Worm (Caenorhabditis elegans) whole organism, late embryonic: ENCODE measurements around the gene F20A1.6.

Source experiments
- C38D4.7 ChIP-seq: fragments of 200-800 bp; sonication (Bioruptor generic); optimal IDR thresholded peaks from 2 replicates; lab custom pipeline; 2018; ENCODE audit warnings: mild to moderate bottlenecking, missing genetic modification characterization, moderate library complexity, missing compliant biosample characterization
- K09A11.1 ChIP-seq: sonication (generic microtip); optimal IDR thresholded peaks from 2 replicates; lab custom pipeline; 2017; ENCODE audit warnings: antibody characterized with exemption, mild to moderate bottlenecking, missing genetic modification characterization, missing compliant biosample characterization; ENCODE audit not compliant: insufficient read depth
- T23F11.4 ChIP-seq: fragments of 200-800 bp; sonication (Bioruptor generic); optimal IDR thresholded peaks from 2 replicates; lab custom pipeline; 2018; ENCODE audit warnings: mild to moderate bottlenecking, missing genetic modification characterization, missing compliant biosample characterization
- ahr-1 ChIP-seq: sonication (generic microtip); optimal IDR thresholded peaks from 2 replicates; lab custom pipeline; 2016; ENCODE audit warnings: missing genetic modification characterization, missing compliant biosample characterization
- ceh-18 ChIP-seq: sonication (generic microtip); optimal IDR thresholded peaks from 2 replicates; lab custom pipeline; 2016; ENCODE audit warnings: missing genetic modification characterization, missing compliant biosample characterization
- ceh-2 ChIP-seq: sonication (generic microtip); optimal IDR thresholded peaks from 2 replicates; lab custom pipeline; 2016; ENCODE audit warnings: missing genotype, missing genetic modification characterization, missing compliant biosample characterization
- ceh-34 ChIP-seq: sonication (generic microtip); optimal IDR thresholded peaks from 2 replicates; lab custom pipeline; 2016; ENCODE audit warnings: mild to moderate bottlenecking, missing genetic modification characterization, missing compliant biosample characterization
- ceh-48 ChIP-seq: sonication (generic microtip); optimal IDR thresholded peaks from 2 replicates; lab custom pipeline; 2016; ENCODE audit warnings: missing genetic modification characterization, inconsistent platforms, missing compliant biosample characterization
- ceh-6 ChIP-seq: fragments of 200-800 bp; sonication (Bioruptor generic); optimal IDR thresholded peaks from 2 replicates; lab custom pipeline; 2018; ENCODE audit warnings: mild to moderate bottlenecking, missing genetic modification characterization, missing compliant biosample characterization
- ceh-9 ChIP-seq: sonication (generic microtip); optimal IDR thresholded peaks from 2 replicates; lab custom pipeline; 2016; ENCODE audit warnings: mild to moderate bottlenecking, missing genetic modification characterization, inconsistent platforms, missing compliant biosample characterization
- che-1 ChIP-seq: sonication (generic microtip); optimal IDR thresholded peaks from 2 replicates; lab custom pipeline; 2016; ENCODE audit warnings: mild to moderate bottlenecking, missing genetic modification characterization, missing compliant biosample characterization
- dmd-4 ChIP-seq: sonication (generic microtip); optimal IDR thresholded peaks from 2 replicates; lab custom pipeline; 2016; ENCODE audit warnings: borderline replicate concordance, missing genetic modification characterization, missing compliant biosample characterization
- dve-1 ChIP-seq: sonication (generic microtip); optimal IDR thresholded peaks from 2 replicates; lab custom pipeline; 2017; ENCODE audit warnings: antibody characterized with exemption, mild to moderate bottlenecking, missing genetic modification characterization, missing compliant biosample characterization
- elt-2 ChIP-seq: sonication (generic microtip); optimal IDR thresholded peaks from 2 replicates; lab custom pipeline; 2016; ENCODE audit warnings: missing genetic modification reagents, missing genetic modification characterization, missing compliant biosample characterization
- elt-4 ChIP-seq: sonication (generic microtip); optimal IDR thresholded peaks from 2 replicates; lab custom pipeline; 2016; ENCODE audit warnings: missing genetic modification characterization, missing compliant biosample characterization
- ets-4 ChIP-seq: sonication (generic microtip); optimal IDR thresholded peaks from 2 replicates; lab custom pipeline; 2016; ENCODE audit warnings: missing genetic modification characterization, missing compliant biosample characterization
- fax-1 ChIP-seq: sonication (generic microtip); optimal IDR thresholded peaks from 2 replicates; lab custom pipeline; 2016; ENCODE audit warnings: missing genotype, missing genetic modification characterization, missing compliant biosample characterization
- fkh-10 ChIP-seq: fragments of 150-350 bp; optimal IDR thresholded peaks from 2 replicates; lab custom pipeline; 2014; ENCODE audit warnings: missing biosample characterization, missing genetic modification reagents, missing genetic modification characterization
- fkh-6 ChIP-seq: sonication (generic microtip); optimal IDR thresholded peaks from 2 replicates; lab custom pipeline; 2016; ENCODE audit warnings: missing genetic modification characterization, missing compliant biosample characterization
- gmeb-2 ChIP-seq: sonication (generic microtip); optimal IDR thresholded peaks from 2 replicates; lab custom pipeline; 2016; ENCODE audit warnings: missing genetic modification characterization, inconsistent platforms, missing compliant biosample characterization
- hlh-13 ChIP-seq: fragments of 200-800 bp; sonication (Bioruptor generic); optimal IDR thresholded peaks from 2 replicates; lab custom pipeline; 2018; ENCODE audit warnings: mild to moderate bottlenecking, missing genetic modification characterization, missing compliant biosample characterization
- hlh-15 ChIP-seq: sonication (generic microtip); optimal IDR thresholded peaks from 2 replicates; lab custom pipeline; 2016; ENCODE audit warnings: missing genetic modification characterization, missing compliant biosample characterization
- hlh-30 ChIP-seq: sonication (generic microtip); optimal IDR thresholded peaks from 2 replicates; lab custom pipeline; 2017; ENCODE audit warnings: antibody characterized with exemption, missing genetic modification characterization, missing compliant biosample characterization; ENCODE audit not compliant: insufficient read depth
- hlh-8 ChIP-seq: sonication (generic microtip); optimal IDR thresholded peaks from 2 replicates; lab custom pipeline; 2016; ENCODE audit warnings: missing genotype, missing genetic modification characterization, missing compliant biosample characterization
- lim-6 ChIP-seq: sonication (generic microtip); optimal IDR thresholded peaks from 2 replicates; lab custom pipeline; 2016; ENCODE audit warnings: missing genetic modification characterization, missing compliant biosample characterization
- madf-2 ChIP-seq: sonication (generic microtip); optimal IDR thresholded peaks from 2 replicates; lab custom pipeline; 2017; ENCODE audit warnings: missing genetic modification characterization, missing compliant biosample characterization
- mec-3 ChIP-seq: sonication (generic microtip); optimal IDR thresholded peaks from 2 replicates; lab custom pipeline; 2016; ENCODE audit warnings: borderline replicate concordance, missing genetic modification characterization, missing compliant biosample characterization
- nhr-11 ChIP-seq: fragments of 150-350 bp; optimal IDR thresholded peaks from 2 replicates; lab custom pipeline; 2014; ENCODE audit warnings: missing biosample characterization, missing genetic modification characterization
- nhr-232 ChIP-seq: sonication (generic microtip); optimal IDR thresholded peaks from 2 replicates; lab custom pipeline; 2016; ENCODE audit warnings: missing genetic modification characterization, missing compliant biosample characterization
- npax-4 ChIP-seq: sonication (generic microtip); optimal IDR thresholded peaks from 2 replicates; lab custom pipeline; 2016; ENCODE audit warnings: missing genetic modification characterization, missing compliant biosample characterization
- pag-3 ChIP-seq: sonication (generic microtip); optimal IDR thresholded peaks from 2 replicates; lab custom pipeline; 2016; ENCODE audit warnings: missing compliant biosample characterization, missing genetic modification characterization, borderline replicate concordance
- pat-9 ChIP-seq: fragments of 200-800 bp; sonication (Bioruptor generic); optimal IDR thresholded peaks from 2 replicates; lab custom pipeline; 2018; ENCODE audit warnings: mild to moderate bottlenecking, missing genetic modification characterization, moderate library complexity, missing compliant biosample characterization
- pqm-1 ChIP-seq: sonication (generic microtip); optimal IDR thresholded peaks from 2 replicates; lab custom pipeline; 2016; ENCODE audit warnings: missing genetic modification characterization, missing compliant biosample characterization
- pros-1 ChIP-seq: fragments of 150-350 bp; optimal IDR thresholded peaks from 2 replicates; lab custom pipeline; 2014; ENCODE audit warnings: missing biosample characterization, missing genetic modification reagents, missing genetic modification characterization
- rnt-1 ChIP-seq: sonication (generic microtip); optimal IDR thresholded peaks from 2 replicates; lab custom pipeline; 2016; ENCODE audit warnings: missing genetic modification characterization, missing compliant biosample characterization
- sox-2 ChIP-seq: fragments of 200-800 bp; sonication (Bioruptor generic); IDR thresholded peaks from 2 replicates; pipeline ENCODE4 v1.3.6; 2022; ENCODE audit warnings: missing genetic modification reagents, missing genetic modification characterization, missing compliant biosample characterization
- sox-4 ChIP-seq: sonication (generic microtip); optimal IDR thresholded peaks from 2 replicates; lab custom pipeline; 2017; ENCODE audit warnings: mild to moderate bottlenecking, missing genetic modification characterization, inconsistent platforms, missing compliant biosample characterization
- syd-9 ChIP-seq: sonication (generic microtip); optimal IDR thresholded peaks from 2 replicates; lab custom pipeline; 2016; ENCODE audit warnings: mild to moderate bottlenecking, missing genetic modification characterization, moderate library complexity, missing compliant biosample characterization
- ttx-3 ChIP-seq: sonication (generic microtip); optimal IDR thresholded peaks from 2 replicates; lab custom pipeline; 2016; ENCODE audit warnings: missing genetic modification reagents, missing genetic modification characterization, missing compliant biosample characterization
- unc-42 ChIP-seq: sonication (generic microtip); optimal IDR thresholded peaks from 2 replicates; lab custom pipeline; 2016; ENCODE audit warnings: missing genotype, missing genetic modification characterization, missing compliant biosample characterization
- unc-55 ChIP-seq: sonication (generic microtip); optimal IDR thresholded peaks from 2 replicates; lab custom pipeline; 2017; ENCODE audit warnings: missing biosample characterization, missing genetic modification reagents, missing genetic modification characterization
- ztf-16 ChIP-seq: sonication (generic microtip); optimal IDR thresholded peaks from 2 replicates; lab custom pipeline; 2017; ENCODE audit warnings: missing genetic modification characterization, missing compliant biosample characterization

Gene F20A1.6

ce11 chrV:7053100-7053499 lies 26.1 kb upstream of the F20A1.6 start, which contains the start of gene txt-17:
txt-17 (minus strand) TSS chrV:7053200.
- TF ChIP-seq mec-3 (no peak), T23F11.4 (GFP tag; lab: Kevin White, UChicago) (no peak), ceh-9 (tag; lab: Kevin White, UChicago) (no peak), lim-6 (tag; lab: Kevin White, UChicago) (no peak), nhr-232 (tag; lab: Kevin White, UChicago) (no peak), C38D4.7 (GFP tag; lab: Kevin White, UChicago) (no peak), rnt-1 (tag; lab: Kevin White, UChicago) (no peak), elt-2 (tag; lab: Kevin White, UChicago) (no peak), sox-4 (tag; lab: Kevin White, UChicago) (no peak), pqm-1 (tag; lab: Kevin White, UChicago) (no peak)

- TF ChIP-seq C38D4.7 (GFP tag; lab: Kevin White, UChicago) (no peak), fkh-6 (tag; lab: Kevin White, UChicago) (no peak), elt-2 (tag; lab: Kevin White, UChicago) (no peak), ztf-16 (tag; lab: Kevin White, UChicago) (no peak), ceh-2 (tag; lab: Kevin White, UChicago) (no peak), pros-1 (no peak), nhr-232 (tag; lab: Kevin White, UChicago) (no peak), pat-9 (tag; lab: Kevin White, UChicago) (no peak), fax-1 (tag; lab: Kevin White, UChicago) (no peak), hlh-13 (no peak), gmeb-2 (no peak), nhr-11 (tag; lab: Kevin White, UChicago) (no peak), K09A11.1 (tag; lab: Kevin White, UChicago) (no peak), dve-1 (no peak), npax-4 (tag; lab: Kevin White, UChicago) (no peak), ceh-18 (tag; lab: Kevin White, UChicago) (no peak), elt-4 (tag; lab: Kevin White, UChicago) (no peak), fkh-10 (GFP tag; lab: Kevin White, UChicago) (no peak)
Observed at ce11 chrV:7051133-7051765, 24.3 kb upstream of the F20A1.6 start, which contains the start of the genes tofu-2 and spig-1. tofu-2 (minus strand) TSS chrV:7051248. spig-1 (plus strand) TSS chrV:7051715.

- TF ChIP-seq ttx-3 (no peak), hlh-30 (no peak), pat-9 (tag; lab: Kevin White, UChicago) (no peak), ahr-1 (tag; lab: Kevin White, UChicago) (no peak), pqm-1 (tag; lab: Kevin White, UChicago) (no peak), sox-2 (no peak), hlh-8 (tag; lab: Kevin White, UChicago) (no peak), madf-2 (tag; lab: Kevin White, UChicago) (no peak), fax-1 (tag; lab: Kevin White, UChicago) (no peak), syd-9 (tag; lab: Kevin White, UChicago) (no peak), ceh-6 (GFP tag; lab: Kevin White, UChicago) (no peak)
Observed at ce11 chrV:7050153-7050552, 23.2 kb upstream of the F20A1.6 start.

- TF ChIP-seq ceh-2 (tag; lab: Kevin White, UChicago) (no peak), che-1 (tag; lab: Kevin White, UChicago) (no peak), fkh-10 (GFP tag; lab: Kevin White, UChicago) (no peak), pat-9 (tag; lab: Kevin White, UChicago) (no peak), T23F11.4 (GFP tag; lab: Kevin White, UChicago) (no peak), ceh-48 (tag; lab: Kevin White, UChicago) (no peak), hlh-15 (tag; lab: Kevin White, UChicago) (no peak), dmd-4 (no peak), K09A11.1 (tag; lab: Kevin White, UChicago) (no peak), npax-4 (tag; lab: Kevin White, UChicago) (no peak), unc-55 (GFP tag; lab: Kevin White, UChicago) (no peak), hlh-30 (no peak), unc-42 (tag; lab: Kevin White, UChicago) (no peak), pag-3 (tag; lab: Kevin White, UChicago) (no peak), fkh-6 (tag; lab: Kevin White, UChicago) (no peak), ahr-1 (tag; lab: Kevin White, UChicago) (no peak), ets-4 (tag; lab: Kevin White, UChicago) (no peak), ceh-34 (tag; lab: Kevin White, UChicago) (no peak)
- TF ChIP-seq, all 69 proteins: peak for 0
Observed at ce11 chrV:7047512-7047911, 20.6 kb upstream of the F20A1.6 start, which contains the start of gene F20A1.8. F20A1.8 (minus strand) TSS chrV:7047612.
